Fruit fly (Drosophila melanogaster): Measurements from ENCODE around the gene BoYb.

dm6 chr3L:22944493-22944892 is 42.8 kb downstream of the BoYb start:
- no peak for TF ChIP-seq psq (optimal IDR thresholded peaks at IDR 0.05)
- no peak for TF ChIP-seq usp (GFP tag; optimal IDR thresholded peaks at IDR 0.05)
- TF ChIP-seq Dll (optimal IDR thresholded peaks at IDR 0.05) = no peak
- TF ChIP-seq CG8478 (optimal IDR thresholded peaks at IDR 0.05) = no peak
